Worm (Caenorhabditis elegans) whole organism, late embryonic: ENCODE data around the gene rig-3.

ENCODE experiments used
- ceh-9 ChIP-seq: sonication (generic microtip); optimal IDR thresholded peaks from 2 replicates; lab custom pipeline; 2016; ENCODE audit warnings: mild to moderate bottlenecking, missing genetic modification characterization, inconsistent platforms, missing compliant biosample characterization
- lim-6 ChIP-seq: sonication (generic microtip); optimal IDR thresholded peaks from 2 replicates; lab custom pipeline; 2016; ENCODE audit warnings: missing genetic modification characterization, missing compliant biosample characterization
- nfya-1 ChIP-seq: sonication (generic microtip); optimal IDR thresholded peaks from 2 replicates; lab custom pipeline; 2017; ENCODE audit warnings: missing genetic modification characterization, mild to moderate bottlenecking, missing compliant biosample characterization, antibody characterized with exemption, moderate library complexity
- nhr-11 ChIP-seq: fragments of 150-350 bp; optimal IDR thresholded peaks from 2 replicates; lab custom pipeline; 2014; ENCODE audit warnings: missing biosample characterization, missing genetic modification characterization
- pag-3 ChIP-seq: sonication (generic microtip); optimal IDR thresholded peaks from 2 replicates; lab custom pipeline; 2016; ENCODE audit warnings: missing compliant biosample characterization, missing genetic modification characterization, borderline replicate concordance
- unc-42 ChIP-seq: sonication (generic microtip); optimal IDR thresholded peaks from 2 replicates; lab custom pipeline; 2016; ENCODE audit warnings: missing genotype, missing genetic modification characterization, missing compliant biosample characterization

ce11 chrX:6823218-6823979 is 30.0 kb upstream of the rig-3 start, which contains the start of gene gei-15:
- TF ChIP-seq nfya-1 (no peak), unc-42 (tag; lab: Kevin White, UChicago) (no peak), lim-6 (tag; lab: Kevin White, UChicago) (no peak), pag-3 (tag; lab: Kevin White, UChicago) (no peak), nhr-11 (tag; lab: Kevin White, UChicago) (no peak), ceh-9 (tag; lab: Kevin White, UChicago) (no peak)
